Worm (Caenorhabditis elegans): ENCODE data around the gene Y73F8A.10.

ce11 chrIV:15275363-15275854 lies 18.7 kb upstream of the Y73F8A.10 start, which contains the start of gene ccg-1:
- TF ChIP-seq hmg-4 (GFP tag; optimal IDR thresholded peaks at IDR 0.05) (no peak), ama-1 (optimal IDR thresholded peaks at IDR 0.05) (no peak), ceh-13 (GFP tag; optimal IDR thresholded peaks at IDR 0.05) (no peak), flt-1 (GFP tag; IDR thresholded peaks at IDR 0.05) (no peak), hmbx-1 (tag; optimal IDR thresholded peaks at IDR 0.05) (no peak), tbx-11 (GFP tag; IDR thresholded peaks at IDR 0.05) (no peak), pes-1 (GFP tag; IDR thresholded peaks at IDR 0.05) (no peak)

Data from whole organism, early embryonic.